Fruit fly (Drosophila melanogaster): ENCODE measurements around the gene CG12104.

CG12104 gene

DNA sequence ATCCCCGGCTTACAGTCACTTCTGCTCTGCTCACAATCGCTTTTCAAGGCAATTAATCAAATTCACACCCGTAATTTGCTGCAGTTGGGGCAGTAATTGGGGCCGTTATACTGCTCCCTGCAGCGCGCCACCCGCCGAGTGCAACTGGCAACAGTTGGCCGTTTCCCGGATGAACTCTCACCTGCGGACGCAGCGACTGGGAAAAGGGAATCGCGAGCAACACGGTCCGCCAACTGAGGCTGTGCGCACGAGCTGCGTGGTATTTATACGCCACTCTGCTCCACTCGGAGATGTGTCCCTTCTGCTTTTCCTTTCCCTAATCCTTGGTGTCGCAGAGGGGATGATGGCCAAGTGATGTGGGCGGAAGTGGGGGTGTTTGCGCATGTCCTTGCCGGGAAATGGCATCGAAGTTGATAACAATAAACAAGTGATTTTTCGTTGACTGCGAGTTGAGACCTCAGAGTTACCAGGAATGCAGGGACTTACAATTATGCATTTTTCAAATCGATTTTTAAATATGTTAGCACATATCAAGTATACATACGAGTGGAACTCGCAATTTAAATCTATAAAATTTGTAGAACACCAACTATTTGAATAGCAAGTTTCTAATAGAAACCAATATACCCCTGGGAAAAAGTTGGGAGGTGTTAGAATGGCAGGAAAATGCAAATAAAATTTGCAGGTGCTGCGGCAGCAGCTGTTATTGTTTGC is 26.7 kb upstream of the CG12104 start, which contains the start of gene GC (continued):
- TF ChIP-seq net (GFP tag; optimal IDR thresholded peaks at IDR 0.05) (peak; percentile 16), Sox15 (GFP tag; optimal IDR thresholded peaks at IDR 0.05) (no peak), CG7368 (GFP tag; optimal IDR thresholded peaks at IDR 0.05) (no peak), eg (GFP tag; IDR thresholded peaks at IDR 0.05) (no peak), dsx (GFP tag; optimal IDR thresholded peaks at IDR 0.05; ENCODE audit: poor library complexity, severe bottlenecking) (no peak), Sox102F (GFP tag; optimal IDR thresholded peaks at IDR 0.05) (peak; percentile 19), Hr4 (GFP tag; optimal IDR thresholded peaks at IDR 0.05) (peak; percentile 49), fd59A (GFP tag; optimal IDR thresholded peaks at IDR 0.05) (no peak), fd85E (GFP tag; optimal IDR thresholded peaks at IDR 0.05) (no peak), Ets21C (GFP tag; optimal IDR thresholded peaks at IDR 0.05) (peak; percentile 23), CG32006 (GFP tag; optimal IDR thresholded peaks at IDR 0.05) (peak; percentile 43), spab (GFP tag; optimal IDR thresholded peaks at IDR 0.05) (no peak), lz (GFP tag; optimal IDR thresholded peaks at IDR 0.05) (peak; percentile 9), dac (GFP tag; optimal IDR thresholded peaks at IDR 0.05) (no peak), Lpt (GFP tag; optimal IDR thresholded peaks at IDR 0.05) (no peak), CG10669 (GFP tag; optimal IDR thresholded peaks at IDR 0.05) (no peak), Hr38 (GFP tag; optimal IDR thresholded peaks at IDR 0.05) (no peak), Ets96B (tag; optimal IDR thresholded peaks at IDR 0.05) (no peak), CG1621 (tag; optimal IDR thresholded peaks at IDR 0.05) (no peak), CG3919 (GFP tag; optimal IDR thresholded peaks at IDR 0.05) (no peak), CG6163 (GFP tag; IDR thresholded peaks at IDR 0.05) (no peak), Hr39 (GFP tag; optimal IDR thresholded peaks at IDR 0.05) (peak; percentile 37), salr (GFP tag; optimal IDR thresholded peaks at IDR 0.05) (no peak), OdsH (GFP tag; optimal IDR thresholded peaks at IDR 0.05) (no peak), acj6 (GFP tag; optimal IDR thresholded peaks at IDR 0.05) (peak; percentile 36), CG15336 (GFP tag; IDR thresholded peaks at IDR 0.05) (0 out of 2 replicates have a peak, but pooled peaks have one; percentile 18), esn (GFP tag; optimal IDR thresholded peaks at IDR 0.05) (no peak), ss (GFP tag; optimal IDR thresholded peaks at IDR 0.05) (no peak), Sox14 (GFP tag; optimal IDR thresholded peaks at IDR 0.05) (no peak), Eip78C (GFP tag) (no peak), Blimp-1 (GFP tag; optimal IDR thresholded peaks at IDR 0.05) (no peak), CG6792 (GFP tag; optimal IDR thresholded peaks at IDR 0.05) (no peak), CG6276 (GFP tag; optimal IDR thresholded peaks at IDR 0.05) (no peak), Eip93F (GFP tag; optimal IDR thresholded peaks at IDR 0.05) (no peak), CG9139 (GFP tag; optimal IDR thresholded peaks at IDR 0.05) (no peak)

dm6 chr3L:1628176-1628866 is 25.8 kb upstream of the CG12104 start, which contains the start of gene CG13928:
TSS of gene CG13928 (minus strand) at chr3L:1628377.
- TF ChIP-seq svp (GFP tag): peak; percentile 29
- no peak for TF ChIP-seq CG8632 (GFP tag; optimal IDR thresholded peaks at IDR 0.05)

- TF ChIP-seq acj6 (GFP tag; optimal IDR thresholded peaks at IDR 0.05) (no peak), CG8632 (GFP tag; optimal IDR thresholded peaks at IDR 0.05) (no peak), svp (GFP tag) (peak; percentile 38)
Measured at dm6 chr3L:1626924-1627323, 24.4 kb upstream of the CG12104 start.
